Worm (Caenorhabditis elegans) whole organism, L3 larva: Measurements from ENCODE around the gene algn-11.

Experiments used
- R02D3.7 ChIP-seq: fragments of 150-350 bp; optimal IDR thresholded peaks from 2 replicates; lab custom pipeline; 2014; ENCODE audit warnings: missing biosample characterization, missing genetic modification characterization
- daf-12 ChIP-seq: fragments of 150-350 bp; optimal IDR thresholded peaks from 2 replicates; lab custom pipeline; 2014; ENCODE audit warnings: missing biosample characterization, missing genetic modification reagents, missing genetic modification characterization
- elt-2 ChIP-seq: sonication (generic microtip); optimal IDR thresholded peaks from 2 replicates; lab custom pipeline; 2016; ENCODE audit warnings: missing genetic modification reagents, mild to moderate bottlenecking, missing genetic modification characterization, missing compliant biosample characterization
- elt-3 ChIP-seq, 3 experiments: fragments of 150-350 bp in 1 of 3; sonication (generic microtip) in 2 of 3; optimal IDR thresholded peaks; 2 replicates in 2 of 3; 4 replicates in 1 of 3; lab custom pipeline; 2014 to 2017; ENCODE audit warnings: missing biosample characterization in 3 of 3, missing genetic modification characterization in 3 of 3
- fkh-10 ChIP-seq: sonication (generic microtip); optimal IDR thresholded peaks from 2 replicates; lab custom pipeline; 2017; ENCODE audit warnings: missing biosample characterization, missing genetic modification reagents, missing genetic modification characterization
- fkh-2 ChIP-seq: fragments of 150-350 bp; optimal IDR thresholded peaks from 2 replicates; lab custom pipeline; 2014; ENCODE audit warnings: missing biosample characterization, missing genetic modification reagents, missing genetic modification characterization
- lsy-12 ChIP-seq: sonication (generic microtip); optimal IDR thresholded peaks from 2 replicates; lab custom pipeline; 2016; ENCODE audit warnings: mild to moderate bottlenecking, missing genetic modification characterization, missing compliant biosample characterization
- mdl-1 ChIP-seq: fragments of 150-350 bp; optimal IDR thresholded peaks from 2 replicates; lab custom pipeline; 2014; ENCODE audit warnings: missing biosample characterization, missing genetic modification characterization
- nhr-11 ChIP-seq: fragments of 150-350 bp; optimal IDR thresholded peaks from 2 replicates; lab custom pipeline; 2014; ENCODE audit warnings: missing biosample characterization, missing genetic modification characterization
- nhr-25 ChIP-seq: sonication (generic microtip); optimal IDR thresholded peaks from 2 replicates; lab custom pipeline; 2017; ENCODE audit warnings: missing biosample characterization, missing genetic modification characterization
- pqm-1 ChIP-seq: fragments of 150-350 bp; optimal IDR thresholded peaks from 2 replicates; lab custom pipeline; 2017; ENCODE audit warnings: missing biosample characterization, missing genetic modification characterization, inconsistent platforms
- unc-62 ChIP-seq: fragments of 150-350 bp; sonication (generic microtip); optimal IDR thresholded peaks from 4 replicates; lab custom pipeline; 2014; ENCODE audit warnings: missing biosample characterization, missing genetic modification reagents, missing genetic modification characterization
- ztf-11 ChIP-seq: fragments of 150-350 bp; optimal IDR thresholded peaks from 2 replicates; lab custom pipeline; 2014; ENCODE audit warnings: missing biosample characterization, missing genetic modification characterization

- no peak for TF ChIP-seq fkh-2 (tag; lab: Kevin White, UChicago)
- TF ChIP-seq daf-12: no peak
- peak; percentile 39 for TF ChIP-seq nhr-11 (tag; lab: Kevin White, UChicago)
- peak; percentile 45 for TF ChIP-seq elt-2 (tag; lab: Kevin White, UChicago)
- no peak for TF ChIP-seq fkh-10 (GFP tag; lab: Kevin White, UChicago)
- TF ChIP-seq lsy-12 (tag; lab: Kevin White, UChicago): peak; percentile 75
- no peak for TF ChIP-seq mdl-1 (tag; lab: Kevin White, UChicago)
- no peak for TF ChIP-seq pqm-1 (tag; lab: Kevin White, UChicago)
- TF ChIP-seq unc-62 (GFP tag; lab: Kevin White, UChicago): no peak
- TF ChIP-seq ztf-11 (tag; lab: Kevin White, UChicago): no peak
- TF ChIP-seq R02D3.7 (tag; lab: Kevin White, UChicago): peak; percentile 6
- TF ChIP-seq elt-3 (tag; optimal IDR thresholded peaks at IDR 0.05; lab: Kevin White, UChicago): no peak
- no peak for TF ChIP-seq nhr-25 (tag; lab: Kevin White, UChicago)
Observed at ce11 chrIII:7278491-7278890, 11.9 kb downstream of the algn-11 start.
